Worm (Caenorhabditis elegans) whole organism, mixed stage, embryonic: ENCODE data around the gene srsx-9.

Experiments
- M03D4.4 ChIP-seq: sonication (generic microtip); optimal IDR thresholded peaks from 2 replicates; lab custom pipeline; 2017; ENCODE audit warnings: mild to moderate bottlenecking, missing genetic modification characterization, missing compliant biosample characterization
- bed-3 ChIP-seq: fragments of 200-800 bp; sonication (Bioruptor generic); optimal IDR thresholded peaks from 3 replicates; lab custom pipeline; 2018; ENCODE audit warnings: mild to moderate bottlenecking, missing genetic modification characterization, moderate library complexity, missing compliant biosample characterization
- blmp-1 ChIP-seq: fragments of 150-350 bp; optimal IDR thresholded peaks from 2 replicates; lab custom pipeline; 2014; ENCODE audit warnings: missing biosample characterization, missing genetic modification characterization
- ceh-39 ChIP-seq: fragments of 150-350 bp; optimal IDR thresholded peaks from 2 replicates; lab custom pipeline; 2014; ENCODE audit warnings: missing biosample characterization, missing genetic modification characterization
- ceh-43 ChIP-seq: fragments of 200-800 bp; sonication (Bioruptor generic); optimal IDR thresholded peaks from 2 replicates; lab custom pipeline; 2018; ENCODE audit warnings: mild to moderate bottlenecking, missing genetic modification characterization, moderate library complexity, missing compliant biosample characterization
- ceh-83 ChIP-seq: fragments of 200-800 bp; sonication (Bioruptor generic); optimal IDR thresholded peaks from 2 replicates; lab custom pipeline; 2018; ENCODE audit warnings: mild to moderate bottlenecking, missing genetic modification characterization, missing compliant biosample characterization
- ces-1 ChIP-seq: fragments of 150-350 bp; optimal IDR thresholded peaks from 2 replicates; lab custom pipeline; 2014; ENCODE audit warnings: missing biosample characterization, missing genetic modification reagents, missing genetic modification characterization
- cnd-1 ChIP-seq: fragments of 200-800 bp; sonication (Bioruptor generic); optimal IDR thresholded peaks from 2 replicates; lab custom pipeline; 2018; ENCODE audit warnings: mild to moderate bottlenecking, missing genetic modification characterization, missing compliant biosample characterization
- drap-1 ChIP-seq: fragments of 200-800 bp; sonication (Bioruptor generic); optimal IDR thresholded peaks from 3 replicates; lab custom pipeline; 2018; ENCODE audit warnings: mild to moderate bottlenecking, missing genetic modification characterization, missing compliant biosample characterization
- elt-1 ChIP-seq: sonication (generic microtip); optimal IDR thresholded peaks from 2 replicates; lab custom pipeline; 2017; ENCODE audit warnings: missing genetic modification characterization, mild to moderate bottlenecking, missing compliant biosample characterization, antibody characterized with exemption, moderate library complexity, borderline replicate concordance; ENCODE audit not compliant: insufficient read depth
- elt-3 ChIP-seq: fragments of 150-350 bp; optimal IDR thresholded peaks from 2 replicates; lab custom pipeline; 2014; ENCODE audit warnings: missing biosample characterization, missing genetic modification characterization
- ham-2 ChIP-seq: fragments of 200-800 bp; sonication (Bioruptor generic); optimal IDR thresholded peaks from 2 replicates; lab custom pipeline; 2018; ENCODE audit warnings: mild to moderate bottlenecking, missing genetic modification characterization, missing compliant biosample characterization
- hlh-1 ChIP-seq: fragments of 150-350 bp; optimal IDR thresholded peaks from 2 replicates; lab custom pipeline; 2014; ENCODE audit warnings: missing biosample characterization, missing genetic modification reagents, missing genetic modification characterization
- lin-13 ChIP-seq: fragments of 150-350 bp; optimal IDR thresholded peaks from 2 replicates; lab custom pipeline; 2014; ENCODE audit warnings: missing biosample characterization, missing genetic modification characterization
- lin-32 ChIP-seq: fragments of 200-800 bp; sonication (Bioruptor generic); optimal IDR thresholded peaks from 2 replicates; lab custom pipeline; 2018; ENCODE audit warnings: mild to moderate bottlenecking, missing genetic modification characterization, missing compliant biosample characterization
- lsy-2 ChIP-seq: fragments of 150-350 bp; optimal IDR thresholded peaks from 2 replicates; lab custom pipeline; 2014; ENCODE audit warnings: missing biosample characterization, missing genetic modification characterization
- mab-5 ChIP-seq: fragments of 150-350 bp; optimal IDR thresholded peaks from 2 replicates; lab custom pipeline; 2014; ENCODE audit warnings: missing biosample characterization, missing genetic modification characterization
- mep-1 ChIP-seq: fragments of 150-350 bp; optimal IDR thresholded peaks from 2 replicates; lab custom pipeline; 2017; ENCODE audit warnings: missing biosample characterization, missing genetic modification reagents, missing genetic modification characterization, inconsistent platforms
- mls-2 ChIP-seq: sonication (generic microtip); optimal IDR thresholded peaks from 2 replicates; lab custom pipeline; 2016; ENCODE audit warnings: mild to moderate bottlenecking, missing genetic modification characterization, moderate library complexity, missing compliant biosample characterization
- nhr-12 ChIP-seq: fragments of 150-350 bp; optimal IDR thresholded peaks from 2 replicates; lab custom pipeline; 2014; ENCODE audit warnings: missing biosample characterization, missing genetic modification characterization
- nhr-237 ChIP-seq: fragments of 150-350 bp; optimal IDR thresholded peaks from 2 replicates; lab custom pipeline; 2014; ENCODE audit warnings: missing biosample characterization, missing genetic modification characterization
- nhr-28 ChIP-seq: fragments of 150-350 bp; optimal IDR thresholded peaks from 2 replicates; lab custom pipeline; 2014; ENCODE audit warnings: missing biosample characterization, missing genetic modification characterization
- nhr-76 ChIP-seq: sonication (generic microtip); optimal IDR thresholded peaks from 2 replicates; lab custom pipeline; 2017; ENCODE audit warnings: missing biosample characterization, missing genetic modification characterization
- pha-4 ChIP-seq: fragments of 150-350 bp; optimal IDR thresholded peaks from 2 replicates; lab custom pipeline; 2018; ENCODE audit warnings: missing biosample characterization, missing genetic modification reagents, missing genetic modification characterization
- snpc-4 ChIP-seq: fragments of 150-350 bp; optimal IDR thresholded peaks from 2 replicates; lab custom pipeline; 2014; ENCODE audit warnings: missing biosample characterization, missing genetic modification characterization
- sptf-1 ChIP-seq: sonication (generic microtip); optimal IDR thresholded peaks from 2 replicates; lab custom pipeline; 2017; ENCODE audit warnings: mild to moderate bottlenecking, missing genetic modification characterization, moderate library complexity, missing compliant biosample characterization
- tbx-8 ChIP-seq: fragments of 200-800 bp; sonication (Bioruptor generic); optimal IDR thresholded peaks from 2 replicates; lab custom pipeline; 2018; ENCODE audit warnings: mild to moderate bottlenecking, missing genetic modification characterization, moderate library complexity, missing compliant biosample characterization
- ztf-11 ChIP-seq: fragments of 150-350 bp; optimal IDR thresholded peaks from 2 replicates; lab custom pipeline; 2014; ENCODE audit warnings: missing biosample characterization, missing genetic modification characterization

The srsx-9 gene

DNA sequence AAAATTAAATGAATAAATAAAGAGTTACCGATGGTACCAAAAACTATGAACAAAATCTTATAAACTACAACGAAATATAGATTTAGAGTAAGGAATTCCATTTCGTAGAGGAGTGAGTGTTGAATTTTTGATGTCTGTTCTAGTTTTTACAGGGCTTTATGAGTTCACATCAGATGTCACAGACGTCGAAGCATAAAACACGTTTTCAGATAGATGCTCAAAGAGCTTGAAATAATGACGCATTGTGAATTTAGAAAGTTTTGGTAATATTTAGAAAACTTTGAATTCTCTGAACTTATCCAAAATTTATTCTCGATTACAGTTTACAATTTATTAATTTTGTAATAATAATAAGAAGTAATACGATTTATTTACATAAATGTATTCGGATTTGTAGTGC lies at the start of gene srsx-9:
TSS of gene srsx-9 (minus strand) at position 101 of the 400 bp plus-strand sequence.
- TF ChIP-seq cnd-1 (tag; lab: Kevin White, UChicago) (no peak), tbx-8 (GFP tag; lab: Kevin White, UChicago) (no peak), ham-2 (GFP tag; lab: Kevin White, UChicago) (no peak), mls-2 (no peak), lin-13 (tag; lab: Kevin White, UChicago) (no peak), nhr-237 (no peak), M03D4.4 (tag; lab: Kevin White, UChicago) (no peak), lsy-2 (no peak), sptf-1 (tag; lab: Kevin White, UChicago) (no peak), ces-1 (GFP tag; lab: Kevin White, UChicago) (no peak), ceh-39 (tag; lab: Kevin White, UChicago) (no peak), snpc-4 (tag; lab: Kevin White, UChicago) (no peak), elt-3 (tag; lab: Kevin White, UChicago) (no peak), ceh-83 (no peak), ceh-43 (GFP tag; lab: Kevin White, UChicago) (no peak), drap-1 (GFP tag; lab: Kevin White, UChicago) (no peak), lin-32 (no peak)

- no peak for TF ChIP-seq nhr-28 (tag; lab: Kevin White, UChicago)
- no peak for TF ChIP-seq cnd-1 (tag; lab: Kevin White, UChicago)
- no peak for TF ChIP-seq blmp-1
- TF ChIP-seq ceh-39 (tag; lab: Kevin White, UChicago): no peak
- no peak for TF ChIP-seq ceh-43 (GFP tag; lab: Kevin White, UChicago)
- no peak for TF ChIP-seq tbx-8 (GFP tag; lab: Kevin White, UChicago)
- no peak for TF ChIP-seq drap-1 (GFP tag; lab: Kevin White, UChicago)
- TF ChIP-seq bed-3 (GFP tag; lab: Kevin White, UChicago): no peak
- TF ChIP-seq, all 35 proteins: peak for 0
These were observed 46.0 kb upstream of the srsx-9 start, which contains the start of gene srr-4 for ce11 chrV:5018810-5019274. TSS of gene srr-4 (plus strand) at chrV:5019224.

ce11 chrV:5018067-5018466 lies 45.2 kb upstream of the srsx-9 start:
- no peak for TF ChIP-seq lin-32
- no peak for TF ChIP-seq elt-1 (tag; lab: Kevin White, UChicago)
- TF ChIP-seq snpc-4 (tag; lab: Kevin White, UChicago): no peak
- no peak for TF ChIP-seq bed-3 (GFP tag; lab: Kevin White, UChicago)
- TF ChIP-seq lsy-2: no peak
- no peak for TF ChIP-seq nhr-12 (tag; lab: Kevin White, UChicago)
- no peak for TF ChIP-seq nhr-76
- TF ChIP-seq sptf-1 (tag; lab: Kevin White, UChicago): no peak
- TF ChIP-seq ces-1 (GFP tag; lab: Kevin White, UChicago): no peak
- no peak for TF ChIP-seq cnd-1 (tag; lab: Kevin White, UChicago)
- no peak for TF ChIP-seq mep-1
- TF ChIP-seq, all 35 proteins: peak for 0

DNA sequence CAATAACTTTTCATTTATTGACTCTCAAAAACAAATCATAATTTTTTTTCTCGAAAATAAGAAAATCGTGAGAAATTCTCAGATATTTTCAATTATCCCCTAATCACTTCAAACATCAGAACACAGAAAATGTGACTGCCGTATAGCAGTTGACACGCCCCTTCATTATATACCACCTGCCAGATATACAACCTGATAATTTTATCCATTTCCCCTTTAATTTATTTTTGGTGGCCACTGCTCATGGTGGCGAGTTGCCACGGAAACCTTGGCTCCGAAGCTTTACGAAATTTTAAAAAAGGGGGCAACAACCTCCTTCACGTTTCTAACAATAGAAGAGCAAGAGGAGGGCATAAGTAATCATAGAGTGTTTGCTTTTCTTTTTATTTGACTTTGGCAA lies 43.9 kb upstream of the srsx-9 start:
- TF ChIP-seq ces-1 (GFP tag; lab: Kevin White, UChicago): peak; percentile 33
- no peak for TF ChIP-seq ztf-11 (tag; lab: Kevin White, UChicago)
- TF ChIP-seq, all 35 proteins: peak for 1

DNA sequence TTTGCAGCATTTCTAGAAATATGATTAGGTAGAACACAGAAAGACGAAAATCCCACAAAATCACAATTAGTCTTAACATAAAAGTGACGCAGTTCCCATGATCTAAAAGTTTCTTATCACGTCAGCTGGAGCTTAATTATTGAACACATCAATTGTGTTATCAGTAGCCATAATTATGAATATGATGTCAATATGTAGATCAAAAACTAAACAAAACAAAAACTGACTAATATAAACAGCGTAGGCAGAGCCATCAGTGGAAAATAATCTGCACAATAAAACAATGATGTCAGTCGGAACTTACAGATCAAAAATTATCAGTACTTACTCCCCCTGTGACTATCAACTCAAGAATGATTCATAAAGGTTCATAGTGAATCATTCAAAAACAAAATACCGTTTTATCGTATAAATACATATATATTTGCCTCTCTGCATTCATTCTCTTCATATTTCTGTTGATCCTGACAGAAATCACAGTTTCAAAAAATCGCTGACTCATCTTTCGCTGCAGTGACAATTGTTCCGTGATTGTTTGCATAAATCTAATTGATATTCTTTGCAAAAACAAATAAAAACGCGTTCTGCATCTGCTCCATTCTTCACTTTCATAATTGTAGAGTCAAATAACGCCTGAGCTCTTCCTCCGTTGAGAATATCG lies 39.5 kb upstream of the srsx-9 start, which contains the start of gene srr-6:
TSS of gene srr-6 (plus strand) at position 611 of the 661 bp plus-strand sequence.
- TF ChIP-seq mab-5 (no peak), tbx-8 (GFP tag; lab: Kevin White, UChicago) (no peak), lsy-2 (no peak), M03D4.4 (tag; lab: Kevin White, UChicago) (no peak), sptf-1 (tag; lab: Kevin White, UChicago) (no peak), lin-32 (no peak), nhr-237 (no peak), ham-2 (GFP tag; lab: Kevin White, UChicago) (no peak)

- TF ChIP-seq nhr-76 (no peak), lin-32 (no peak), ztf-11 (tag; lab: Kevin White, UChicago) (no peak), pha-4 (tag; lab: Kevin White, UChicago) (no peak), hlh-1 (tag; lab: Kevin White, UChicago) (no peak)
These were observed 28.5 kb upstream of the srsx-9 start, which contains the start of gene srr-8 for ce11 chrV:5001386-5001785. TSS of gene srr-8 (plus strand) at chrV:5001686.
